Worm (Caenorhabditis elegans) whole organism, young adult: ENCODE data around the gene srh-214.

Experiments
- B0019.2 ChIP-seq: fragments of 200-800 bp; sonication (Bioruptor generic); conservative IDR thresholded peaks from 2 replicates; pipeline ENCODE4 v1.3.6; 2022; ENCODE audit warnings: missing genetic modification reagents, missing genetic modification characterization, missing compliant biosample characterization
- C06A6.2 ChIP-seq: fragments of 200-800 bp; sonication (Bioruptor generic); conservative IDR thresholded peaks from 2 replicates; pipeline ENCODE4 v1.3.6; 2022; ENCODE audit warnings: missing genetic modification characterization, missing compliant biosample characterization
- C17E4.6 ChIP-seq: fragments of 200-800 bp; sonication (Bioruptor generic); IDR thresholded peaks from 2 replicates; pipeline ENCODE4 v1.3.6; 2022; ENCODE audit warnings: missing genetic modification reagents, missing genetic modification characterization, missing compliant biosample characterization
- F10E7.11 ChIP-seq: sonication (generic microtip); optimal IDR thresholded peaks from 2 replicates; lab custom pipeline; 2017; ENCODE audit warnings: mild to moderate bottlenecking, missing genetic modification characterization, moderate library complexity, missing compliant biosample characterization
- F39B2.1 ChIP-seq: fragments of 200-800 bp; sonication (Bioruptor generic); IDR thresholded peaks from 2 replicates; pipeline ENCODE4 v1.3.6; 2022; ENCODE audit warnings: missing genetic modification reagents, missing genetic modification characterization, missing compliant biosample characterization
- F52B5.7 ChIP-seq: sonication (generic microtip); optimal IDR thresholded peaks from 2 replicates; lab custom pipeline; 2016; ENCODE audit warnings: mild to moderate bottlenecking, missing genetic modification characterization, missing compliant biosample characterization
- F55B11.4 ChIP-seq: sonication (generic microtip); optimal IDR thresholded peaks from 2 replicates; lab custom pipeline; 2016; ENCODE audit warnings: missing compliant biosample characterization, missing genetic modification characterization, borderline replicate concordance; ENCODE audit not compliant: insufficient read depth
- F57C9.4 ChIP-seq: sonication (generic microtip); optimal IDR thresholded peaks from 2 replicates; lab custom pipeline; 2017; ENCODE audit warnings: mild to moderate bottlenecking, missing genetic modification characterization, missing compliant biosample characterization
- K11D2.4 ChIP-seq: fragments of 200-800 bp; sonication (Bioruptor generic); IDR thresholded peaks from 2 replicates; pipeline ENCODE4 v1.3.6; 2022; ENCODE audit warnings: missing genetic modification reagents, missing genetic modification characterization, missing compliant biosample characterization
- T07F8.4 ChIP-seq: sonication (generic microtip); optimal IDR thresholded peaks from 2 replicates; lab custom pipeline; 2016; ENCODE audit warnings: mild to moderate bottlenecking, missing genetic modification characterization, moderate library complexity, missing compliant biosample characterization
- T26A5.8 ChIP-seq: sonication (generic microtip); optimal IDR thresholded peaks from 2 replicates; lab custom pipeline; 2016; ENCODE audit warnings: missing genetic modification characterization, missing compliant biosample characterization
- Y53F4B.3 ChIP-seq: fragments of 200-800 bp; sonication (Bioruptor generic); IDR thresholded peaks from 2 replicates; pipeline ENCODE4 v1.3.6; 2022; ENCODE audit warnings: missing genetic modification reagents, missing genetic modification characterization, missing compliant biosample characterization
- ama-1 ChIP-seq, 3 experiments: fragments of 150-350 bp in 1 of 3; sonication (generic microtip) in 2 of 3; optimal IDR thresholded peaks; 2 replicates each; lab custom pipeline; 2014 to 2018; ENCODE audit warnings: missing biosample characterization in 2 of 3, missing genetic modification characterization in 2 of 3, missing genetic modification reagents in 2 of 3
- aptf-2 ChIP-seq: fragments of 200-800 bp; sonication (Bioruptor generic); conservative IDR thresholded peaks from 2 replicates; pipeline ENCODE4 v1.3.6; 2022; ENCODE audit warnings: missing genetic modification reagents, missing genetic modification characterization, missing compliant biosample characterization
- atf-7 ChIP-seq: sonication (generic microtip); optimal IDR thresholded peaks from 2 replicates; lab custom pipeline; 2017; ENCODE audit warnings: mild to moderate bottlenecking, missing genetic modification characterization, missing compliant biosample characterization
- athp-1 ChIP-seq: sonication (generic microtip); optimal IDR thresholded peaks from 2 replicates; lab custom pipeline; 2017; ENCODE audit warnings: mild to moderate bottlenecking, missing genetic modification characterization, missing compliant biosample characterization
- bed-2 ChIP-seq: fragments of 200-800 bp; sonication (Bioruptor generic); IDR thresholded peaks from 2 replicates; pipeline ENCODE4 v1.3.6; 2022; ENCODE audit warnings: missing genetic modification reagents, missing genetic modification characterization, missing compliant biosample characterization
- ccch-3 ChIP-seq: fragments of 200-800 bp; sonication (Bioruptor generic); optimal IDR thresholded peaks from 2 replicates; lab custom pipeline; 2018; ENCODE audit warnings: mild to moderate bottlenecking, missing genetic modification characterization, missing compliant biosample characterization
- cebp-1 ChIP-seq, 2 experiments: fragments of 200-800 bp in 1 of 2; sonication (Bioruptor generic) in 1 of 2; sonication (generic microtip) in 1 of 2; IDR thresholded peaks in 1 of 2; optimal IDR thresholded peaks in 1 of 2; 2 replicates each; pipeline versions ENCODE4 v1.3.6 to Lab custom; 2017 to 2022; ENCODE audit warnings: missing compliant biosample characterization in 2 of 2, missing genetic modification characterization in 2 of 2, mild to moderate bottlenecking in 1 of 2, missing genetic modification reagents in 1 of 2, moderate library complexity in 1 of 2
- ceh-100 ChIP-seq: fragments of 200-800 bp; sonication (Bioruptor generic); IDR thresholded peaks from 2 replicates; pipeline ENCODE4 v1.3.6; 2022; ENCODE audit warnings: missing genetic modification reagents, missing genetic modification characterization, missing compliant biosample characterization
- ceh-40 ChIP-seq: fragments of 200-800 bp; sonication (Bioruptor generic); IDR thresholded peaks from 2 replicates; pipeline ENCODE4 v1.3.6; 2022; ENCODE audit warnings: missing genetic modification characterization, missing compliant biosample characterization
- ceh-58 ChIP-seq: fragments of 200-800 bp; sonication (Bioruptor generic); IDR thresholded peaks from 2 replicates; pipeline ENCODE4 v1.3.6; 2022; ENCODE audit warnings: missing genetic modification characterization, missing compliant biosample characterization
- chd-7 ChIP-seq: sonication (generic microtip); optimal IDR thresholded peaks from 2 replicates; lab custom pipeline; 2016; ENCODE audit warnings: mild to moderate bottlenecking, missing genetic modification characterization, moderate library complexity, missing compliant biosample characterization
- die-1 ChIP-seq: sonication (generic microtip); optimal IDR thresholded peaks from 2 replicates; lab custom pipeline; 2016; ENCODE audit warnings: missing genotype, mild to moderate bottlenecking, missing genetic modification characterization, missing compliant biosample characterization
- dox-1 ChIP-seq: fragments of 200-800 bp; sonication (Bioruptor generic); IDR thresholded peaks from 2 replicates; pipeline ENCODE4 v1.3.6; 2022; ENCODE audit warnings: missing genetic modification reagents, missing genetic modification characterization, missing compliant biosample characterization
- gei-17 ChIP-seq: fragments of 200-800 bp; sonication (Bioruptor generic); optimal IDR thresholded peaks from 2 replicates; lab custom pipeline; 2018; ENCODE audit warnings: mild to moderate bottlenecking, missing genetic modification characterization, missing compliant biosample characterization
- him-1 ChIP-seq: sonication (generic microtip); optimal IDR thresholded peaks from 2 replicates; lab custom pipeline; 2016; ENCODE audit warnings: missing genotype, missing genetic modification reagents, missing genetic modification characterization, missing compliant biosample characterization
- hlh-26 ChIP-seq: fragments of 200-800 bp; sonication (Bioruptor generic); conservative IDR thresholded peaks from 2 replicates; pipeline ENCODE4 v1.3.6; 2022; ENCODE audit warnings: missing genetic modification reagents, missing genetic modification characterization, missing compliant biosample characterization
- hrde-1 ChIP-seq: sonication (generic microtip); optimal IDR thresholded peaks from 2 replicates; lab custom pipeline; 2016; ENCODE audit warnings: missing genetic modification characterization, mild to moderate bottlenecking, missing compliant biosample characterization, moderate library complexity, missing genotype, missing genetic modification reagents, borderline replicate concordance
- lag-1 ChIP-seq: fragments of 200-800 bp; sonication (Bioruptor generic); IDR thresholded peaks from 2 replicates; pipeline ENCODE4 v1.3.6; 2022; ENCODE audit warnings: missing genetic modification reagents, missing genetic modification characterization, missing compliant biosample characterization
- lin-40 ChIP-seq: sonication (generic microtip); optimal IDR thresholded peaks from 2 replicates; lab custom pipeline; 2016; ENCODE audit warnings: missing genetic modification characterization, mild to moderate bottlenecking, missing compliant biosample characterization, missing genotype, missing genetic modification reagents
- lin-54 ChIP-seq: fragments of 200-800 bp; sonication (Bioruptor generic); optimal IDR thresholded peaks from 2 replicates; lab custom pipeline; 2018; ENCODE audit warnings: mild to moderate bottlenecking, missing genetic modification characterization, missing compliant biosample characterization
- madf-8 ChIP-seq: fragments of 200-800 bp; sonication (Bioruptor generic); conservative IDR thresholded peaks from 2 replicates; pipeline ENCODE4 v1.3.6; 2022; ENCODE audit warnings: missing genetic modification reagents, missing genetic modification characterization, missing compliant biosample characterization
- nhr-120 ChIP-seq: fragments of 200-800 bp; sonication (Bioruptor generic); IDR thresholded peaks from 2 replicates; pipeline ENCODE4 v1.3.6; 2022; ENCODE audit warnings: missing genetic modification characterization, missing compliant biosample characterization
- nhr-80 ChIP-seq: sonication (generic microtip); optimal IDR thresholded peaks from 2 replicates; lab custom pipeline; 2016; ENCODE audit warnings: missing genetic modification characterization, missing compliant biosample characterization
- nhr-90 ChIP-seq: sonication (generic microtip); optimal IDR thresholded peaks from 2 replicates; lab custom pipeline; 2016; ENCODE audit warnings: missing genotype, mild to moderate bottlenecking, missing genetic modification characterization, missing compliant biosample characterization
- pbrm-1 ChIP-seq: fragments of 200-800 bp; sonication (Bioruptor generic); IDR thresholded peaks from 2 replicates; pipeline ENCODE4 v1.3.6; 2022; ENCODE audit warnings: missing genetic modification reagents, missing genetic modification characterization, missing compliant biosample characterization
- pha-4 ChIP-seq: fragments of 150-350 bp; sonication (generic microtip); optimal IDR thresholded peaks from 2 replicates; lab custom pipeline; 2014; ENCODE audit warnings: missing biosample characterization, missing genetic modification reagents, missing genetic modification characterization
- rpc-1 ChIP-seq, 2 experiments: fragments of 150-350 bp in 1 of 2; sonication (generic microtip) in 1 of 2; optimal IDR thresholded peaks; 2 replicates each; lab custom pipeline; 2014 to 2018; ENCODE audit warnings: missing biosample characterization in 1 of 2, missing genetic modification characterization in 1 of 2, missing genetic modification reagents in 1 of 2, missing genotype in 1 of 2
- snpc-1.1 ChIP-seq: sonication (generic microtip); optimal IDR thresholded peaks from 2 replicates; lab custom pipeline; 2017; ENCODE audit warnings: missing genetic modification characterization, mild to moderate bottlenecking, missing compliant biosample characterization, antibody characterized with exemption, moderate library complexity, missing genotype, missing genetic modification reagents; ENCODE audit not compliant: insufficient read depth
- snpc-1.3 ChIP-seq: sonication (generic microtip); optimal IDR thresholded peaks from 2 replicates; lab custom pipeline; 2017; ENCODE audit warnings: missing genetic modification characterization, mild to moderate bottlenecking, missing compliant biosample characterization, antibody characterized with exemption, moderate library complexity, missing genotype, missing genetic modification reagents; ENCODE audit not compliant: insufficient read depth
- snpc-4 ChIP-seq, 5 experiments: fragments of 150-350 bp in 1 of 5; sonication (generic microtip) in 4 of 5; optimal IDR thresholded peaks; 2 replicates each; lab custom pipeline; 2014 to 2018; ENCODE audit warnings: missing genetic modification characterization in 5 of 5, missing biosample characterization in 3 of 5, antibody characterized with exemption in 2 of 5, mild to moderate bottlenecking in 2 of 5, missing compliant biosample characterization in 2 of 5, missing genotype in 2 of 5, moderate library complexity in 2 of 5, missing genetic modification reagents in 1 of 5
- somi-1 ChIP-seq: fragments of 200-800 bp; sonication (Bioruptor generic); optimal IDR thresholded peaks from 2 replicates; lab custom pipeline; 2018; ENCODE audit warnings: mild to moderate bottlenecking, missing genetic modification characterization, missing compliant biosample characterization
- sptf-2 ChIP-seq: fragments of 200-800 bp; sonication (Bioruptor generic); optimal IDR thresholded peaks from 2 replicates; lab custom pipeline; 2018; ENCODE audit warnings: mild to moderate bottlenecking, missing genetic modification characterization, missing compliant biosample characterization
- xnd-1 ChIP-seq: sonication (generic microtip); optimal IDR thresholded peaks from 2 replicates; lab custom pipeline; 2016; ENCODE audit warnings: missing genotype, missing genetic modification reagents, missing genetic modification characterization, missing compliant biosample characterization
- zim-3 ChIP-seq: sonication (generic microtip); optimal IDR thresholded peaks from 2 replicates; lab custom pipeline; 2017; ENCODE audit warnings: mild to moderate bottlenecking, missing genetic modification characterization, moderate library complexity, missing compliant biosample characterization

Gene srh-214

DNA sequence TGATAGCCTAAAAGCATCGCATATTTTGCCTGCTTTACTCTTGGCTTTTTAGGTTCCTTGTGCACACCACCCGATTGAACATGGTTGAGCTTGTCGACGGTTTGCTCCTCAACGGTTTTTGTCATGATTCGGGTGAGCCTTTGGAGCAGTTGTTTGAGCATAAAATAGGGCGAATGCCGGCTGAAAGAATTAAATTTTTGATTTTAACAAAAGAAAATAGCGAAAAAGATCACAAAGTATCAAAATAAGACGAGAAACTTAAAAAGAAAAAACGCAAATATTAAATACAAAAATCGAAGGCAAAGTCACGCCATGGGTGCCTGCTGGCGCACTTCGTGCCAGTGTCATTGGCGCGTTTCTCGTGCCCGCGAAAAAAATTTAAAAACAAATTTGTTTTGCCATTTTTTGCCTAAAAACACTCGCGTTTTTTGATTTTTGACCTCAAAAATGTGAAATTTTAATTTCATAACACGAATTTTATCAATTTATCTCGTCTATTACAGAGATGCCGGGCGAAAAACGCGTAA is 34.7 kb downstream of the srh-214 start, which contains the start of the genes ctps-1 and pus-1 (continued):
- TF ChIP-seq aptf-2 (no peak), nhr-120 (no peak), zim-3 (no peak), him-1 (tag; lab: Kevin White, UChicago) (no peak), C06A6.2 (no peak), rpc-1 (optimal IDR thresholded peaks at IDR 0.05; lab: Kevin White, UChicago) (no peak), rpc-1 (tag; optimal IDR thresholded peaks at IDR 0.05; lab: Kevin White, UChicago) (no peak), gei-17 (GFP tag; lab: Kevin White, UChicago) (no peak), somi-1 (GFP tag; lab: Kevin White, UChicago) (no peak), die-1 (tag; lab: Kevin White, UChicago) (no peak), athp-1 (tag; lab: Kevin White, UChicago) (no peak), C17E4.6 (no peak), snpc-4 (GFP tag; optimal IDR thresholded peaks at IDR 0.05; lab: Kevin White, UChicago) (peak; percentile 31), snpc-4 (tag; optimal IDR thresholded peaks at IDR 0.05; lab: Kevin White, UChicago) (peak; percentile 21 to 83 (median 52)), Y53F4B.3 (GFP tag; lab: Robert Waterston, UW) (no peak), T07F8.4 (tag; lab: Kevin White, UChicago) (no peak), B0019.2 (GFP tag; lab: Robert Waterston, UW) (no peak), pbrm-1 (peak; percentile 80; the same call in 1 of the 2 replicates), snpc-1.1 (peak; percentile 63), atf-7 (tag; lab: Kevin White, UChicago) (no peak), F39B2.1 (GFP tag; lab: Robert Waterston, UW) (no peak), hlh-26 (no peak), cebp-1 (GFP tag; IDR thresholded peaks at IDR 0.05; lab: Robert Waterston, UW) (no peak), cebp-1 (tag; optimal IDR thresholded peaks at IDR 0.05; lab: Kevin White, UChicago) (peak; percentile 72), nhr-80 (tag; lab: Kevin White, UChicago) (no peak), snpc-1.3 (tag; lab: Kevin White, UChicago) (no peak), madf-8 (GFP tag; lab: Robert Waterston, UW) (peak; percentile 71), pha-4 (tag; lab: Kevin White, UChicago) (no peak), F52B5.7 (tag; lab: Kevin White, UChicago) (no peak), lag-1 (no peak), lin-40 (tag; lab: Kevin White, UChicago) (peak; percentile 69), T26A5.8 (tag; lab: Kevin White, UChicago) (no peak), K11D2.4 (0 out of 2 replicates have a peak, but pooled peaks have one; percentile 22), dox-1 (GFP tag; lab: Robert Waterston, UW) (peak; percentile 70), ama-1 (optimal IDR thresholded peaks at IDR 0.05; lab: Kevin White, UChicago) (no peak), ama-1 (GFP tag; optimal IDR thresholded peaks at IDR 0.05; lab: Kevin White, UChicago) (no peak), ccch-3 (GFP tag; lab: Kevin White, UChicago) (no peak), sptf-2 (GFP tag; lab: Kevin White, UChicago) (no peak), xnd-1 (tag; lab: Kevin White, UChicago) (peak; percentile 70), chd-7 (tag; lab: Kevin White, UChicago) (no peak), F57C9.4 (tag; lab: Kevin White, UChicago) (no peak), F55B11.4 (tag; lab: Kevin White, UChicago) (no peak), nhr-90 (tag; lab: Kevin White, UChicago) (no peak), F10E7.11 (tag; lab: Kevin White, UChicago) (no peak), hrde-1 (tag; lab: Kevin White, UChicago) (no peak), ceh-100 (GFP tag; lab: Robert Waterston, UW) (0 out of 2 replicates have a peak, but pooled peaks have one; percentile 21), bed-2 (GFP tag; lab: Robert Waterston, UW) (no peak), ceh-58 (GFP tag; lab: Robert Waterston, UW) (no peak), ceh-40 (GFP tag; lab: Robert Waterston, UW) (no peak), lin-54 (GFP tag; lab: Kevin White, UChicago) (peak; percentile 77)
